Fruit fly (Drosophila melanogaster): ENCODE measurements around the gene CG15545.

DNA sequence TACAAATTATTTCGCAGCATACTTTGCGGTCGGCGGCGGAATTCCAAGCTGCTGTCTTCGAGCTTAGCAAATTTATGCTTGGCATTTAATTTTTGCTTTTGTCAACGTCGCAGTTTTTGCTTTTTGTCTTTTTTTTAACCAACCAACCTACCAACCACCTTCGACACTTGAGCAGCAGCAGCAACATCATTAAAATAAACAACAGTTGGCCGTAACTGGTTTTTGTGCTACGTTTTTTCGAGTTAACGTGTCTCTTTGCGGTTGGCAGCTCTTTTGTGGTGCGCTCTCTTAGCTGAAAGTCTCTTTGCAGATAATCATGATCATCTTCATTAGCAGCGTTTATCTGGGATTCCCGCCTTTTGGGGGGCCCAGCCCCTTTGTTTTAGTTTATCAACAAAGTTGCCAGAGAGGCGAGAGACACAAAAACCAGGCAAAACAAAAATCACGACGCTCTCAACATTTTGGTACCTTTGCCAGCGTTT lies 50.1 kb downstream of the CG15545 start:
- TF ChIP-seq CTCF (optimal IDR thresholded peaks at IDR 0.05) (no peak), CG8478 (optimal IDR thresholded peaks at IDR 0.05) (no peak)
